Fruit fly (Drosophila melanogaster) whole organism, embryonic: ENCODE measurements around the gene mRpL32.

Experiments used
- CG10267 ChIP-seq: fragments of 200-800 bp; sonication (Bioruptor generic); optimal IDR thresholded peaks from 2 replicates; lab custom pipeline; 2018; ENCODE audit warnings: missing biosample characterization, mild to moderate bottlenecking, missing genetic modification characterization, moderate library complexity
- CG10979 ChIP-seq: fragments of 200-800 bp; sonication (Bioruptor generic); optimal IDR thresholded peaks from 2 replicates; lab custom pipeline; 2018; ENCODE audit warnings: missing biosample characterization, mild to moderate bottlenecking, missing genetic modification characterization, moderate library complexity
- CG11398 ChIP-seq: fragments of 200-800 bp; sonication (Bioruptor generic); optimal IDR thresholded peaks from 2 replicates; lab custom pipeline; 2016; ENCODE audit warnings: missing biosample characterization, missing genetic modification characterization
- CG12155 ChIP-seq: fragments of 200-800 bp; sonication (Bioruptor generic); optimal IDR thresholded peaks from 3 replicates; lab custom pipeline; 2016; ENCODE audit warnings: missing biosample characterization, missing genetic modification characterization
- CG13775 ChIP-seq: fragments of 200-800 bp; sonication (Bioruptor generic); optimal IDR thresholded peaks from 3 replicates; lab custom pipeline; 2017; ENCODE audit warnings: missing biosample characterization, mild to moderate bottlenecking, missing genetic modification characterization
- CG14860 ChIP-seq: fragments of 200-800 bp; sonication (Bioruptor generic); IDR thresholded peaks from 3 replicates; pipeline ENCODE4 v1.3.6; 2022; ENCODE audit warnings: missing biosample characterization, missing genetic modification characterization; ENCODE audit not compliant: partially characterized antibody
- CG15514 ChIP-seq: fragments of 200-800 bp; sonication (Bioruptor generic); optimal IDR thresholded peaks from 3 replicates; lab custom pipeline; 2017; ENCODE audit warnings: missing biosample characterization, missing genetic modification characterization, mild to moderate bottlenecking, moderate library complexity, missing genetic modification reagents
- CG17359 ChIP-seq: fragments of 200-800 bp; sonication (Bioruptor generic); optimal IDR thresholded peaks from 3 replicates; lab custom pipeline; 2018; ENCODE audit warnings: missing biosample characterization, mild to moderate bottlenecking, missing genetic modification characterization, moderate library complexity
- CG17829 ChIP-seq: fragments of 200-800 bp; optimal IDR thresholded peaks from 2 replicates; lab custom pipeline; 2019; ENCODE audit warnings: missing biosample characterization, mild to moderate bottlenecking, missing genetic modification characterization, moderate library complexity
- CG18011 ChIP-seq: fragments of 200-800 bp; sonication (Bioruptor generic); optimal IDR thresholded peaks from 2 replicates; lab custom pipeline; 2017; ENCODE audit warnings: missing biosample characterization, missing genetic modification characterization, mild to moderate bottlenecking, moderate library complexity, missing genotype
- CG18619 ChIP-seq: fragments of 200-800 bp; sonication (Bioruptor generic); optimal IDR thresholded peaks from 3 replicates; lab custom pipeline; 2017; ENCODE audit warnings: missing biosample characterization, mild to moderate bottlenecking, missing genetic modification characterization
- CG2202 ChIP-seq: fragments of 200-800 bp; sonication (Bioruptor generic); optimal IDR thresholded peaks from 2 replicates; lab custom pipeline; 2018; ENCODE audit warnings: missing biosample characterization, mild to moderate bottlenecking, missing genetic modification characterization
- CG2712 ChIP-seq: fragments of 200-800 bp; optimal IDR thresholded peaks from 3 replicates; lab custom pipeline; 2019; ENCODE audit warnings: missing biosample characterization, mild to moderate bottlenecking, missing genetic modification characterization, moderate library complexity
- CG3163 ChIP-seq: fragments of 200-800 bp; sonication (Bioruptor generic); optimal IDR thresholded peaks from 3 replicates; lab custom pipeline; 2016; ENCODE audit warnings: missing biosample characterization, missing genetic modification characterization
- CG4360 ChIP-seq: fragments of 200-800 bp; sonication (Bioruptor generic); IDR thresholded peaks from 2 replicates; pipeline ENCODE4 v1.3.6; 2022; ENCODE audit warnings: missing biosample characterization, missing genetic modification characterization
- CG7963 ChIP-seq: fragments of 200-800 bp; sonication (Bioruptor generic); IDR thresholded peaks from 3 replicates; pipeline ENCODE4 v1.3.6; 2022; ENCODE audit warnings: missing biosample characterization, missing genetic modification characterization; ENCODE audit not compliant: partially characterized antibody
- Dll ChIP-seq: fragments of 200-800 bp; sonication (Bioruptor generic); IDR thresholded peaks from 4 replicates; pipeline ENCODE4 v1.3.6; 2022; ENCODE audit warnings: missing biosample characterization, missing genetic modification characterization; ENCODE audit not compliant: partially characterized antibody
- Eip74EF ChIP-seq, 2 experiments: fragments of 200-800 bp in 1 of 2; fragments of >200 bp in 1 of 2; sonication (Bioruptor generic) in 1 of 2; optimal IDR thresholded peaks; 2 replicates each; lab custom pipeline; 2017 to 2019; ENCODE audit warnings: missing biosample characterization in 2 of 2, missing genetic modification characterization in 2 of 2, mild to moderate bottlenecking in 1 of 2, moderate library complexity in 1 of 2
- Ets97D ChIP-seq: fragments of 200-800 bp; sonication (Bioruptor generic); optimal IDR thresholded peaks from 3 replicates; lab custom pipeline; 2016; ENCODE audit warnings: missing biosample characterization, missing genetic modification characterization
- GATAe ChIP-seq: fragments of 200-800 bp; sonication (Bioruptor generic); conservative IDR thresholded peaks from 2 replicates; pipeline ENCODE4 v1.3.6; 2022; ENCODE audit warnings: missing biosample characterization, missing genetic modification characterization
- HLHmδ ChIP-seq: fragments of 200-800 bp; sonication (Bioruptor generic); optimal IDR thresholded peaks from 2 replicates; lab custom pipeline; 2018; ENCODE audit warnings: missing biosample characterization, mild to moderate bottlenecking, missing genetic modification characterization, moderate library complexity
- Hr39 ChIP-seq: fragments of >200 bp; optimal IDR thresholded peaks from 2 replicates; lab custom pipeline; 2017
- Hr78 ChIP-seq, 2 experiments: fragments of 200-800 bp in 1 of 2; fragments of >200 bp in 1 of 2; sonication (Bioruptor generic) in 1 of 2; optimal IDR thresholded peaks; 2 replicates each; lab custom pipeline; 2017 to 2019; ENCODE audit warnings: missing biosample characterization in 2 of 2, missing genetic modification characterization in 2 of 2, mild to moderate bottlenecking in 1 of 2, moderate library complexity in 1 of 2
- MESR4 ChIP-seq: fragments of 200-800 bp; sonication (Bioruptor generic); optimal IDR thresholded peaks from 2 replicates; lab custom pipeline; 2018; ENCODE audit warnings: missing biosample characterization, mild to moderate bottlenecking, missing genetic modification characterization, moderate library complexity
- Poxn ChIP-seq: fragments of 200-800 bp; sonication (Bioruptor generic); IDR thresholded peaks from 2 replicates; pipeline ENCODE4 v1.3.6; 2022; ENCODE audit warnings: missing biosample characterization, missing genetic modification characterization
- Side ChIP-seq: fragments of 200-800 bp; sonication (Bioruptor generic); optimal IDR thresholded peaks from 2 replicates; lab custom pipeline; 2016; ENCODE audit warnings: missing biosample characterization, missing genetic modification characterization
- Sry-β ChIP-seq: fragments of 200-800 bp; sonication (Bioruptor generic); optimal IDR thresholded peaks from 2 replicates; lab custom pipeline; 2018; ENCODE audit warnings: missing biosample characterization, mild to moderate bottlenecking, missing genetic modification characterization, moderate library complexity
- Trl ChIP-seq, 3 experiments: fragments of >200 bp in 2 of 3; fragments of 200-800 bp in 1 of 3; sonication (Bioruptor generic) in 1 of 3; optimal IDR thresholded peaks; 2 replicates in 1 of 3; 3 replicates in 2 of 3; lab custom pipeline; 2016 to 2017; ENCODE audit warnings: missing biosample characterization in 1 of 3, missing genetic modification characterization in 1 of 3
- Xbp1 ChIP-seq: fragments of 200-800 bp; sonication (Bioruptor generic); optimal IDR thresholded peaks from 3 replicates; lab custom pipeline; 2016; ENCODE audit warnings: missing biosample characterization, mild to moderate bottlenecking, missing genetic modification characterization
- YL-1 ChIP-seq: fragments of 200-800 bp; sonication (Bioruptor generic); optimal IDR thresholded peaks from 3 replicates; lab custom pipeline; 2017; ENCODE audit warnings: missing biosample characterization, mild to moderate bottlenecking, missing genetic modification characterization
- az2 ChIP-seq: fragments of 200-800 bp; sonication (Bioruptor generic); optimal IDR thresholded peaks from 3 replicates; lab custom pipeline; 2016; ENCODE audit warnings: missing biosample characterization, missing genetic modification characterization
- bab2 ChIP-seq: fragments of 200-800 bp; sonication (Bioruptor generic); optimal IDR thresholded peaks from 2 replicates; lab custom pipeline; 2016; ENCODE audit warnings: missing biosample characterization, missing genetic modification characterization
- btn ChIP-seq: fragments of 200-800 bp; sonication (Bioruptor generic); optimal IDR thresholded peaks from 2 replicates; lab custom pipeline; 2016; ENCODE audit warnings: missing biosample characterization, missing genetic modification characterization
- cad ChIP-seq: fragments of >200 bp; optimal IDR thresholded peaks from 2 replicates; lab custom pipeline; 2017; ENCODE audit warnings: missing biosample characterization, missing genetic modification characterization
- chn ChIP-seq: fragments of 200-800 bp; sonication (Bioruptor generic); optimal IDR thresholded peaks from 2 replicates; lab custom pipeline; 2016; ENCODE audit warnings: missing biosample characterization, missing genetic modification characterization
- dpn ChIP-seq, 2 experiments: fragments of 200-800 bp; sonication (Bioruptor generic); optimal IDR thresholded peaks; 3 replicates each; lab custom pipeline; 2016; ENCODE audit warnings: missing biosample characterization in 2 of 2, missing genetic modification characterization in 2 of 2
- ems ChIP-seq: fragments of 200-800 bp; sonication (Bioruptor generic); optimal IDR thresholded peaks from 3 replicates; lab custom pipeline; 2016; ENCODE audit warnings: missing biosample characterization, missing genetic modification characterization
- ftz-f1 ChIP-seq: fragments of 200-800 bp; sonication (Bioruptor generic); optimal IDR thresholded peaks from 2 replicates; lab custom pipeline; 2016; ENCODE audit warnings: missing biosample characterization, missing genetic modification characterization
- gcm ChIP-seq: fragments of 200-800 bp; sonication (Bioruptor generic); optimal IDR thresholded peaks from 2 replicates; lab custom pipeline; 2019; ENCODE audit warnings: missing biosample characterization, mild to moderate bottlenecking, missing genetic modification characterization, moderate library complexity
- gfzf ChIP-seq: fragments of 200-800 bp; sonication (Bioruptor generic); optimal IDR thresholded peaks from 2 replicates; lab custom pipeline; 2016; ENCODE audit warnings: missing biosample characterization, mild to moderate bottlenecking, missing genetic modification characterization, moderate library complexity
- ind ChIP-seq: fragments of 200-800 bp; sonication (Bioruptor generic); optimal IDR thresholded peaks from 3 replicates; lab custom pipeline; 2016; ENCODE audit warnings: missing biosample characterization, missing genetic modification characterization
- lov ChIP-seq, 2 experiments: fragments of 200-800 bp in 1 of 2; fragments of >200 bp in 1 of 2; sonication (Bioruptor generic) in 1 of 2; IDR thresholded peaks in 1 of 2; optimal IDR thresholded peaks in 1 of 2; 2 replicates in 1 of 2; 3 replicates in 1 of 2; pipeline versions ENCODE4 v1.3.6 to Lab custom; 2017 to 2022; ENCODE audit warnings: missing biosample characterization in 1 of 2, missing genetic modification characterization in 1 of 2
- nerfin-1 ChIP-seq: fragments of 200-800 bp; sonication (Bioruptor generic); optimal IDR thresholded peaks from 3 replicates; lab custom pipeline; 2019; ENCODE audit warnings: missing biosample characterization, mild to moderate bottlenecking, missing genetic modification characterization, moderate library complexity
- oc ChIP-seq: fragments of 200-800 bp; sonication (Bioruptor generic); optimal IDR thresholded peaks from 2 replicates; lab custom pipeline; 2018; ENCODE audit warnings: missing biosample characterization, mild to moderate bottlenecking, missing genetic modification characterization, moderate library complexity
- pho ChIP-seq: fragments of 200-800 bp; sonication (Bioruptor generic); optimal IDR thresholded peaks from 2 replicates; lab custom pipeline; 2016; ENCODE audit warnings: missing biosample characterization, missing genetic modification characterization
- phol ChIP-seq: fragments of 200-800 bp; sonication (Bioruptor generic); optimal IDR thresholded peaks from 3 replicates; lab custom pipeline; 2018; ENCODE audit warnings: missing biosample characterization, mild to moderate bottlenecking, missing genetic modification characterization, moderate library complexity
- pum ChIP-seq: fragments of 200-800 bp; sonication (Bioruptor generic); optimal IDR thresholded peaks from 2 replicates; lab custom pipeline; 2016; ENCODE audit warnings: missing biosample characterization, missing genetic modification characterization
- sima ChIP-seq: fragments of 200-800 bp; sonication (Bioruptor generic); optimal IDR thresholded peaks from 2 replicates; lab custom pipeline; 2016; ENCODE audit warnings: missing biosample characterization, missing genetic modification characterization
- wek ChIP-seq: fragments of 200-800 bp; sonication (Bioruptor generic); optimal IDR thresholded peaks from 3 replicates; lab custom pipeline; 2018; ENCODE audit warnings: missing biosample characterization, mild to moderate bottlenecking, missing genetic modification characterization, moderate library complexity

The mRpL32 gene

DNA sequence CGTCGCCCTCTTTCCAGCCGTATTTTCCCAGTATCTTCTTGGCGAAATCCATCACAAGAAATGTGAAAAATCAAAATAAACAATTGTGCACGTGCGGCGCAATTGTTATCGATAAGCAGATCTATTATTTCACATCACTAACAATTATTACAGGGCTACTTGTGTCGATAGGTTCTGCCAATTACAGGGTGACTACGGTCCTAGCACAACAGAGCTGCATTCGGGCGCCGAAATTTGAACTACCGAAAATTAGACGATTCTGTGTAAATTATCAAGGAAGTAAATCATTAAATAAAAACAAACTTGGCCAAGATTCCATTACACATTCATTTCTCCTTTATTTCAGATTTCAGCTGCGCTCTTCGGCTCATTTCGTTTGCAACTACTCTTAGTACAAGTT lies 36.8 kb upstream of the mRpL32 start, which contains the start of gene CG15561 (continued):
- TF ChIP-seq Hr78 (GFP tag; optimal IDR thresholded peaks at IDR 0.05; lab: Kevin White, UChicago) (no peak), CG2202 (tag; lab: Kevin White, UChicago) (peak; percentile 23), nerfin-1 (peak; percentile 51), bab2 (peak; percentile 23), CG11398 (no peak), CG17359 (tag; lab: Kevin White, UChicago) (peak; percentile 37), gfzf (GFP tag; lab: Kevin White, UChicago) (peak; percentile 42), HLHmδ (GFP tag; lab: Kevin White, UChicago) (peak; percentile 84), CG7963 (GFP tag; lab: Robert Waterston, UW) (no peak), Xbp1 (GFP tag; lab: Kevin White, UChicago) (peak; percentile 30), sima (GFP tag; lab: Kevin White, UChicago) (no peak), cad (GFP tag; lab: Kevin White, UChicago) (peak; percentile 80), Eip74EF (GFP tag; optimal IDR thresholded peaks at IDR 0.05; lab: Kevin White, UChicago) (no peak), ems (GFP tag; lab: Kevin White, UChicago) (peak; percentile 18), CG12155 (GFP tag; lab: Kevin White, UChicago) (peak; percentile 38), CG13775 (GFP tag; lab: Kevin White, UChicago) (peak; percentile 6), Sry-β (GFP tag; lab: Kevin White, UChicago) (peak; percentile 22), GATAe (GFP tag; lab: Robert Waterston, UW) (no peak), CG2712 (peak; percentile 58), CG10267 (peak; percentile 49), CG14860 (GFP tag; lab: Robert Waterston, UW) (no peak), CG17829 (tag; lab: Kevin White, UChicago) (peak; percentile 47), Hr39 (lab: Kevin White, UChicago) (no peak), oc (tag; lab: Kevin White, UChicago) (no peak), CG4360 (GFP tag; lab: Robert Waterston, UW) (no peak), dpn (GFP tag; optimal IDR thresholded peaks at IDR 0.05; lab: Kevin White, UChicago) (peak; percentile 38 to 67), ind (GFP tag; lab: Kevin White, UChicago) (no peak), YL-1 (GFP tag; lab: Kevin White, UChicago) (peak; percentile 96), Ets97D (peak; percentile 78), phol (tag; lab: Kevin White, UChicago) (peak; percentile 25), Side (GFP tag; lab: Kevin White, UChicago) (peak; percentile 59), az2 (GFP tag; lab: Kevin White, UChicago) (peak; percentile 30), CG18619 (GFP tag; lab: Kevin White, UChicago) (peak; percentile 23), Dll (GFP tag; lab: Robert Waterston, UW) (no peak), Poxn (GFP tag; lab: Robert Waterston, UW) (no peak), pho (GFP tag; lab: Kevin White, UChicago) (peak; percentile 2), chn (GFP tag; lab: Kevin White, UChicago) (peak; percentile 34), btn (GFP tag; lab: Kevin White, UChicago) (peak; percentile 50), CG15514 (peak; percentile 81), Trl (optimal IDR thresholded peaks at IDR 0.05; lab: Kevin White, UChicago) (no peak), Trl (GFP tag; optimal IDR thresholded peaks at IDR 0.05; lab: Kevin White, UChicago) (peak; percentile 32), ftz-f1 (peak; percentile 18), wek (GFP tag; lab: Kevin White, UChicago) (peak; percentile 53), CG3163 (GFP tag; lab: Kevin White, UChicago) (peak; percentile 6), MESR4 (GFP tag; lab: Kevin White, UChicago) (peak; percentile 59), lov (optimal IDR thresholded peaks at IDR 0.05; lab: Kevin White, UChicago) (no peak), lov (GFP tag; IDR thresholded peaks at IDR 0.05; lab: Robert Waterston, UW) (no peak), CG18011 (GFP tag; lab: Kevin White, UChicago) (peak; percentile 0), pum (GFP tag; lab: Kevin White, UChicago) (peak; percentile 35), gcm (GFP tag; lab: Kevin White, UChicago) (no peak), CG10979 (tag; lab: Kevin White, UChicago) (peak; percentile 30)
